Fruit fly (Drosophila melanogaster) Kc167 (cell line): ENCODE results near the gene Aef1.

ENCODE experiments used
- Myc ChIP-seq: fragments of >200 bp; optimal IDR thresholded peaks from 2 replicates; lab custom pipeline; 2017; ENCODE audit warnings: missing external identifiers
- Sin3A ChIP-seq: fragments of >200 bp; optimal IDR thresholded peaks from 2 replicates; lab custom pipeline; 2018; ENCODE audit warnings: missing external identifiers
- h ChIP-seq: fragments of >200 bp; optimal IDR thresholded peaks from 3 replicates; lab custom pipeline; 2018; ENCODE audit warnings: missing external identifiers
- insv ChIP-seq: fragments of >200 bp; optimal IDR thresholded peaks from 3 replicates; lab custom pipeline; 2018; ENCODE audit warnings: missing external identifiers
- psq ChIP-seq: fragments of >200 bp; optimal IDR thresholded peaks from 2 replicates; lab custom pipeline; 2017; ENCODE audit warnings: missing external identifiers
- ttk ChIP-seq: sonication (Bioruptor generic); optimal IDR thresholded peaks from 2 replicates; lab custom pipeline; 2017; ENCODE audit warnings: missing external identifiers

DNA sequence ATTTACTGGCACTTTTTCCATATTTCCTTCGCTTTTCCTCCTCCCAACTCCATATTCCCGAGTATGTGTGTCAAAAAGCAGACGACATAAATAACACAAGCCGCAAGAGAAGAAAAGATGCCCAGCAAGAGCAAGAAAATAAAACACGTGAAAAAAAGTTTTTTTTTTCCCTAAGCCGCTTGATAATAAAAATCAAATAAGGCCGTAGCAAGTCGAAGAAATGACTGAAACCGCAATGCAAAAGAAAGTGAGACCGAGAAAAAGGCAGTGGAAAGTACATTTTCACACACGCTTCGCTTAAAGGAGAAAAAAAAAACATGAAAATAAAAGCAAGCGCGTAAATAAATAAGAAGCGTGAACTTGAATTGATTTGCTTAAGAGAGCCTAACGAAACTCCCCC lies 30.7 kb upstream of the Aef1 start:
- no peak for TF ChIP-seq h (lab: Kevin White, UChicago)
- no peak for TF ChIP-seq Sin3A (lab: Kevin White, UChicago)
- no peak for TF ChIP-seq Myc (lab: Kevin White, UChicago)
- TF ChIP-seq psq (lab: Kevin White, UChicago) = no peak
- no peak for TF ChIP-seq ttk (lab: Kevin White, UChicago)
- no peak for TF ChIP-seq insv
